Worm (Caenorhabditis elegans) whole organism, L1 larva: Measurements from ENCODE around the gene rsef-1.

Source experiments
- C04F5.9 ChIP-seq: sonication (generic microtip); optimal IDR thresholded peaks from 2 replicates; lab custom pipeline; 2016; ENCODE audit warnings: missing genetic modification characterization, missing compliant biosample characterization
- C16A3.4 ChIP-seq: fragments of 150-350 bp; optimal IDR thresholded peaks from 2 replicates; lab custom pipeline; 2014; ENCODE audit warnings: missing biosample characterization, missing genetic modification characterization
- C34B4.2 ChIP-seq: sonication (generic microtip); optimal IDR thresholded peaks from 2 replicates; lab custom pipeline; 2017; ENCODE audit warnings: mild to moderate bottlenecking, missing genetic modification characterization, missing compliant biosample characterization
- Y116A8C.19 ChIP-seq: sonication (generic microtip); optimal IDR thresholded peaks from 2 replicates; lab custom pipeline; 2016; ENCODE audit warnings: missing compliant biosample characterization, missing genetic modification characterization, borderline replicate concordance
- aly-2 ChIP-seq: fragments of 150-350 bp; optimal IDR thresholded peaks from 2 replicates; lab custom pipeline; 2014; ENCODE audit warnings: missing biosample characterization, missing genetic modification characterization
- blmp-1 ChIP-seq: fragments of 150-350 bp; optimal IDR thresholded peaks from 2 replicates; lab custom pipeline; 2014; ENCODE audit warnings: missing biosample characterization, missing genetic modification characterization
- ceh-63 ChIP-seq: fragments of 200-800 bp; sonication (Bioruptor generic); optimal IDR thresholded peaks from 2 replicates; lab custom pipeline; 2018; ENCODE audit warnings: mild to moderate bottlenecking, missing genetic modification characterization, missing compliant biosample characterization
- ceh-8 ChIP-seq: fragments of 200-800 bp; sonication (Bioruptor generic); optimal IDR thresholded peaks from 2 replicates; lab custom pipeline; 2018; ENCODE audit warnings: mild to moderate bottlenecking, missing genetic modification characterization, moderate library complexity, missing compliant biosample characterization
- ceh-82 ChIP-seq, 3 experiments: fragments of 150-350 bp in 1 of 3; sonication (generic microtip) in 2 of 3; optimal IDR thresholded peaks; 2 replicates each; lab custom pipeline; 2014 to 2017; ENCODE audit warnings: missing biosample characterization in 3 of 3, missing genetic modification characterization in 3 of 3
- ceh-90 ChIP-seq: sonication (generic microtip); optimal IDR thresholded peaks from 2 replicates; lab custom pipeline; 2016; ENCODE audit warnings: missing genetic modification characterization, missing compliant biosample characterization
- ces-1 ChIP-seq: fragments of 150-350 bp; optimal IDR thresholded peaks from 2 replicates; lab custom pipeline; 2014; ENCODE audit warnings: missing biosample characterization, missing genetic modification reagents, missing genetic modification characterization
- dpl-1 ChIP-seq, 3 experiments: fragments of 150-350 bp in 2 of 3; sonication (generic microtip) in 1 of 3; optimal IDR thresholded peaks; 2 replicates each; lab custom pipeline; 2014 to 2017; ENCODE audit warnings: missing biosample characterization in 3 of 3, missing genetic modification characterization in 3 of 3, missing genetic modification reagents in 3 of 3
- efl-1 ChIP-seq, 4 experiments: fragments of 150-350 bp; optimal IDR thresholded peaks in 3 of 4; peaks in 1 of 4; 1 replicate in 1 of 4; 2 replicates in 3 of 4; lab custom pipeline; 2014; ENCODE audit warnings: missing biosample characterization in 2 of 4, missing genetic modification characterization in 2 of 4, missing genetic modification reagents in 2 of 4
- egl-13 ChIP-seq: sonication (generic microtip); optimal IDR thresholded peaks from 2 replicates; lab custom pipeline; 2016; ENCODE audit warnings: missing genotype, missing genetic modification reagents, missing genetic modification characterization, missing compliant biosample characterization
- egl-27 ChIP-seq, 2 experiments: fragments of 150-350 bp in 1 of 2; sonication (generic microtip); optimal IDR thresholded peaks; 3 replicates each; lab custom pipeline; 2017 to 2018; ENCODE audit warnings: missing biosample characterization in 2 of 2, missing genetic modification characterization in 2 of 2, missing genetic modification reagents in 2 of 2
- elt-3 ChIP-seq, 6 experiments: fragments of 150-350 bp in 1 of 6; sonication (generic microtip); optimal IDR thresholded peaks; 2 replicates each; lab custom pipeline; 2017 to 2018; ENCODE audit warnings: missing biosample characterization in 6 of 6, missing genetic modification characterization in 6 of 6, inconsistent platforms in 1 of 6
- fkh-8 ChIP-seq: sonication (generic microtip); optimal IDR thresholded peaks from 2 replicates; lab custom pipeline; 2016; ENCODE audit warnings: mild to moderate bottlenecking, missing genetic modification characterization, missing compliant biosample characterization
- hlh-17 ChIP-seq: fragments of 200-800 bp; sonication (Bioruptor generic); optimal IDR thresholded peaks from 2 replicates; lab custom pipeline; 2018; ENCODE audit warnings: missing genetic modification characterization, mild to moderate bottlenecking, missing compliant biosample characterization, moderate library complexity, borderline replicate concordance
- hlh-4 ChIP-seq: sonication (generic microtip); optimal IDR thresholded peaks from 2 replicates; lab custom pipeline; 2016; ENCODE audit warnings: mild to moderate bottlenecking, missing genetic modification characterization, missing compliant biosample characterization
- hpl-2 ChIP-seq: fragments of 150-350 bp; optimal IDR thresholded peaks from 2 replicates; lab custom pipeline; 2014; ENCODE audit warnings: missing biosample characterization, missing genetic modification reagents, missing genetic modification characterization
- isw-1 ChIP-seq: fragments of 200-800 bp; sonication (Bioruptor generic); IDR thresholded peaks from 2 replicates; pipeline ENCODE4 v1.3.6; 2022; ENCODE audit warnings: missing genetic modification characterization, missing compliant biosample characterization
- lin-15B ChIP-seq: fragments of 150-350 bp; sonication (generic microtip); optimal IDR thresholded peaks from 3 replicates; lab custom pipeline; 2014; ENCODE audit warnings: missing biosample characterization, missing genetic modification characterization
- lin-35 ChIP-seq, 2 experiments: fragments of 150-350 bp; optimal IDR thresholded peaks; 2 replicates each; lab custom pipeline; 2014; ENCODE audit warnings: missing biosample characterization in 2 of 2, missing genetic modification characterization in 2 of 2, missing genetic modification reagents in 2 of 2
- mef-2 ChIP-seq: fragments of 150-350 bp; optimal IDR thresholded peaks from 2 replicates; lab custom pipeline; 2014; ENCODE audit warnings: missing biosample characterization, missing genetic modification characterization
- mep-1 ChIP-seq: fragments of 150-350 bp; optimal IDR thresholded peaks from 2 replicates; lab custom pipeline; 2014; ENCODE audit warnings: missing biosample characterization, missing genetic modification characterization
- nhr-12 ChIP-seq: sonication (generic microtip); optimal IDR thresholded peaks from 2 replicates; lab custom pipeline; 2017; ENCODE audit warnings: missing biosample characterization, missing genetic modification characterization
- nhr-19 ChIP-seq: fragments of 200-800 bp; sonication (Bioruptor generic); conservative IDR thresholded peaks from 2 replicates; pipeline ENCODE4 v1.3.6; 2022; ENCODE audit warnings: missing genetic modification characterization, missing compliant biosample characterization
- nhr-20 ChIP-seq: sonication (generic microtip); optimal IDR thresholded peaks from 2 replicates; lab custom pipeline; 2016; ENCODE audit warnings: mild to moderate bottlenecking, missing genetic modification characterization, missing compliant biosample characterization
- nhr-237 ChIP-seq: fragments of 150-350 bp; optimal IDR thresholded peaks from 2 replicates; lab custom pipeline; 2014; ENCODE audit warnings: missing biosample characterization, missing genetic modification characterization
- nhr-71 ChIP-seq: sonication (generic microtip); optimal IDR thresholded peaks from 2 replicates; lab custom pipeline; 2016; ENCODE audit warnings: mild to moderate bottlenecking, missing genetic modification characterization, moderate library complexity, missing compliant biosample characterization
- nhr-76 ChIP-seq: sonication (generic microtip); optimal IDR thresholded peaks from 2 replicates; lab custom pipeline; 2017; ENCODE audit warnings: missing biosample characterization, missing genetic modification characterization
- nhr-77 ChIP-seq: fragments of 150-350 bp; optimal IDR thresholded peaks from 2 replicates; lab custom pipeline; 2014; ENCODE audit warnings: missing biosample characterization, missing genetic modification characterization
- nhr-85 ChIP-seq: sonication (generic microtip); peaks from one replicate; lab custom pipeline; 2016; ENCODE audit warnings: missing genetic modification characterization, inconsistent platforms, missing compliant biosample characterization
- pqm-1 ChIP-seq: sonication (generic microtip); optimal IDR thresholded peaks from 3 replicates; lab custom pipeline; 2017; ENCODE audit warnings: missing biosample characterization, missing genetic modification characterization
- rnt-1 ChIP-seq: sonication (generic microtip); optimal IDR thresholded peaks from 2 replicates; lab custom pipeline; 2016; ENCODE audit warnings: mild to moderate bottlenecking, missing genetic modification characterization, moderate library complexity, missing compliant biosample characterization
- snpc-4 ChIP-seq: fragments of 150-350 bp; optimal IDR thresholded peaks from 2 replicates; lab custom pipeline; 2014; ENCODE audit warnings: missing biosample characterization, missing genetic modification characterization
- sup-37 ChIP-seq: fragments of 200-800 bp; sonication (Bioruptor generic); optimal IDR thresholded peaks from 2 replicates; lab custom pipeline; 2018; ENCODE audit warnings: mild to moderate bottlenecking, missing genetic modification characterization, missing compliant biosample characterization
- swsn-7 ChIP-seq: sonication (generic microtip); optimal IDR thresholded peaks from 2 replicates; lab custom pipeline; 2016; ENCODE audit warnings: missing genetic modification characterization, missing compliant biosample characterization
- tlp-1 ChIP-seq: fragments of 150-350 bp; optimal IDR thresholded peaks from 2 replicates; lab custom pipeline; 2014; ENCODE audit warnings: missing biosample characterization, missing genetic modification characterization
- unc-30 ChIP-seq: sonication (generic microtip); optimal IDR thresholded peaks from 2 replicates; lab custom pipeline; 2017; ENCODE audit warnings: missing biosample characterization, missing genetic modification characterization
- unc-98 ChIP-seq: fragments of 200-800 bp; sonication (Bioruptor generic); IDR thresholded peaks from 2 replicates; pipeline ENCODE4 v1.3.6; 2022; ENCODE audit warnings: missing genetic modification characterization, missing compliant biosample characterization
- vab-15 ChIP-seq: sonication (generic microtip); optimal IDR thresholded peaks from 2 replicates; lab custom pipeline; 2017; ENCODE audit warnings: missing genotype, mild to moderate bottlenecking, missing genetic modification characterization, missing compliant biosample characterization
- xbp-1 ChIP-seq: sonication (generic microtip); optimal IDR thresholded peaks from 2 replicates; lab custom pipeline; 2016; ENCODE audit warnings: missing genetic modification characterization, missing compliant biosample characterization
- zag-1 ChIP-seq: fragments of 150-350 bp; optimal IDR thresholded peaks from 2 replicates; lab custom pipeline; 2014; ENCODE audit warnings: missing biosample characterization, missing genetic modification characterization
- ztf-4 ChIP-seq: fragments of 150-350 bp; optimal IDR thresholded peaks from 2 replicates; lab custom pipeline; 2014; ENCODE audit warnings: missing biosample characterization, missing genetic modification characterization

The rsef-1 gene

DNA sequence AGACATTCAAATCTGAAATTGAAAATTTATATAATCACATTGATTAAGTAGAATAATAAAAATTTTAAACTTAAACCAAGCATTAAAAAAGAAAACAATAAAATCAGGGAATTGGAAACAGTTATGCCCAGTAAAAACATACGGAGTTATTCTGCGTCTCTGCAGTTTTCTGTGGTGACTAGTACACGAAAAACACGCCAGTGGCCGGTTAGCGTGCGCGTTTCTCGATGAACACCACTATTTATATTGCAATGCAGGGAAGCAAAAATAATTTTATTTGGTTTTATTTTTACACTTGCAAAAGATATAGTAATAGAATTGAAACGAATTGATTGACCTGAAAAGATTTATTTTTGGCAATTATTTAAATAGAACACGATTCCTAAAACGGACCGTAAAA lies 40.6 kb upstream of the rsef-1 start, which contains the start of gene sec-3 (continued):
- TF ChIP-seq ceh-82 (tag; optimal IDR thresholded peaks at IDR 0.05; lab: Kevin White, UChicago) (peak; percentile 80 to 90 (median 88)), nhr-237 (peak; percentile 69), ztf-4 (tag; lab: Kevin White, UChicago) (peak; percentile 57), C34B4.2 (tag; lab: Kevin White, UChicago) (no peak), mef-2 (tag; lab: Kevin White, UChicago) (no peak), rnt-1 (tag; lab: Kevin White, UChicago) (peak; percentile 94), C16A3.4 (tag; lab: Kevin White, UChicago) (peak; percentile 91), tlp-1 (tag; lab: Kevin White, UChicago) (no peak), unc-30 (tag; lab: Kevin White, UChicago) (no peak), nhr-76 (tag; lab: Kevin White, UChicago) (peak; percentile 16), pqm-1 (tag; lab: Kevin White, UChicago) (no peak), snpc-4 (tag; lab: Kevin White, UChicago) (peak; percentile 83), blmp-1 (tag; lab: Kevin White, UChicago) (peak; percentile 77), unc-98 (GFP tag; lab: Robert Waterston, UW) (no peak), nhr-71 (peak; percentile 93), ceh-8 (GFP tag; lab: Kevin White, UChicago) (peak; percentile 66), fkh-8 (tag; lab: Kevin White, UChicago) (peak; percentile 67), Y116A8C.19 (tag; lab: Kevin White, UChicago) (no peak), isw-1 (GFP tag; lab: Robert Waterston, UW) (peak; percentile 72), nhr-77 (tag; lab: Kevin White, UChicago) (peak; percentile 81), elt-3 (tag; optimal IDR thresholded peaks at IDR 0.05; lab: Kevin White, UChicago) (peak in 3 of 6 experiments; percentile 27 to 91 (median 45)), ceh-63 (no peak), swsn-7 (tag; lab: Kevin White, UChicago) (peak; percentile 92), ceh-90 (tag; lab: Kevin White, UChicago) (no peak), egl-27 (tag; optimal IDR thresholded peaks at IDR 0.05; lab: Kevin White, UChicago) (no peak), nhr-85 (peak; percentile 88), zag-1 (tag; lab: Kevin White, UChicago) (no peak), mep-1 (tag; lab: Kevin White, UChicago) (peak; percentile 96), hlh-4 (no peak), aly-2 (tag; lab: Kevin White, UChicago) (peak; percentile 75), hlh-17 (GFP tag; lab: Kevin White, UChicago) (no peak), hpl-2 (GFP tag; lab: Kevin White, UChicago) (peak; percentile 48), nhr-12 (tag; lab: Kevin White, UChicago) (no peak), sup-37 (GFP tag; lab: Kevin White, UChicago) (peak; percentile 27), xbp-1 (tag; lab: Kevin White, UChicago) (peak; percentile 90), egl-13 (peak; percentile 74), C04F5.9 (peak; percentile 49), vab-15 (tag; lab: Kevin White, UChicago) (no peak), lin-35 (GFP tag; optimal IDR thresholded peaks at IDR 0.05; lab: Kevin White, UChicago) (peak; percentile 74 to 89), ces-1 (GFP tag; lab: Kevin White, UChicago) (no peak), nhr-19 (GFP tag; lab: Robert Waterston, UW) (peak; percentile 86), lin-15B (tag; lab: Kevin White, UChicago) (no peak)

DNA sequence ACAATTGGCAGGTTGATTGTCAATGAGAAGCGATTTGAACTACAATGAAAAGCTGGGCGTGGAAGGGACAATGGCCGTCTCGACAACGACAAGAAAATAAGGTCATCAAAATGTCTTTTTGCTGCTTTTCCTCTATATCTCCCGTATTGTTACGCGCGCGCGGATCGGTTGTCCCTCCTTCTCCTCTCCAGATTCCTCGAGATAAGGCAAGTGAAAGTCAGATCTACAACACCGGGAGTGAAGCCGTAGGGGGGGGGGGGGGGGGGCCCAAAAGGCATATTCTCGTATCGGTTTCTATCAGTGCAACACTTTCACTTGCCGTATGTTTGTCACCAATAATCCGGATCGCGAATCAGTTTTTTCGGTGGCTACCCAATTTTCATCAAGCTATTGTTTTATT lies 35.1 kb upstream of the rsef-1 start, which contains the start of gene wrt-2:
Gene wrt-2 (minus strand): TSS at position 46 of the 400 bp plus-strand sequence.
- peak; percentile 83 for TF ChIP-seq blmp-1 (tag; lab: Kevin White, UChicago)
- no peak for TF ChIP-seq efl-1 (optimal IDR thresholded peaks at IDR 0.05; lab: Kevin White, UChicago)
- peak in 1 of 2 experiments; percentile 10 for TF ChIP-seq efl-1 (GFP tag; optimal IDR thresholded peaks at IDR 0.05 in 1 of 2; lab: Kevin White, UChicago)
- TF ChIP-seq nhr-20, result no peak
- TF ChIP-seq dpl-1 (GFP tag; optimal IDR thresholded peaks at IDR 0.05; lab: Kevin White, UChicago), result no peak
- TF ChIP-seq, all 84 proteins: peak for 2
